Worm (Caenorhabditis elegans): Measurements from ENCODE around the gene cyc-2.2.

The cyc-2.2 gene

DNA sequence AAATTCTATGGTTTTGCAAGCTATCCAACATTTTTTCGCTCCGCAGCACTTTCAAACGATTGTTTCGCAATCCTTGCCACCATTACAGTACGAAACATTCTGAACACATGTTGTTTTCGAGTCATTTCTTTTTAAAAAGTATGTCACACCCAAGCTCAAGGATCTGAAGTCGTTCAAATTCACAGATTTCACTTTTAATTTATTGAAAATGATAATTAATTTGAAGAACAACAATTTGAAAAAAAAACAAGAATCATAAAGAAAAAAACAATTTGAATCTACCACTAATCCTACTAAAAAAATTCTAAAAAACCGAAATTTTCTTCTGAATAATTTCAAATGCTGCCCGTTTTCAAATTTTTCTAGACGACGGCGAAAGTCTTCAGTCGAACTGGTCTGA lies 19.6 kb downstream of the cyc-2.2 start, which contains the start of gene C14C10.2:
Gene C14C10.2, minus strand, starts transcription at position 101 of the 400 bp plus-strand sequence.
- TF ChIP-seq sma-9 (GFP tag; optimal IDR thresholded peaks at IDR 0.05) (no peak), sma-9 (tag; optimal IDR thresholded peaks at IDR 0.05) (no peak)

DNA sequence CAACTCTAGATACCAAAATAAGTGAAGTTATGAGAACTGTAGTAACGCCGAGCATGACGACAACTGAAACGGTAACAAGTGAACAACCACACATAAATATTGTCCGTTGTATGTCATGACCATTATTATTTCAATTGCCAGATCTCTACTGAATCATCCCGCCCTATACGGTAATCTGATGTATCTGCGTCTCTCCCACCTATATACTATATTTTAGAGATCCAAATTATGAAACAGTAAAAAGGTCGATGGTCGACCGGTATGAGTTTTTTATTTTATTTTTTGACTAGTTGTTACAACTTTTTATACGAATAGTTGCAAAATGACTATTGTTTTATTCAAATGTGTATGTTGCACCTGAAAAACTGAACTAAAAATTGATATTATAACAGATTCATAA lies 21.4 kb downstream of the cyc-2.2 start, which contains the start of gene ttr-43:
Gene ttr-43, minus strand, starts transcription at position 101 of the 400 bp plus-strand sequence.
- TF ChIP-seq ama-1 (optimal IDR thresholded peaks at IDR 0.05) (no peak), egl-27 (tag; optimal IDR thresholded peaks at IDR 0.05) (no peak), aly-2 (tag; optimal IDR thresholded peaks at IDR 0.05) (no peak), alr-1 (tag; optimal IDR thresholded peaks at IDR 0.05) (no peak), nhr-11 (tag; optimal IDR thresholded peaks at IDR 0.05) (no peak), nhr-6 (tag; optimal IDR thresholded peaks at IDR 0.05) (no peak), ceh-16 (tag; optimal IDR thresholded peaks at IDR 0.05) (no peak), unc-62 (GFP tag; optimal IDR thresholded peaks at IDR 0.05) (no peak), nhr-25 (tag; optimal IDR thresholded peaks at IDR 0.05) (no peak), nhr-129 (tag; optimal IDR thresholded peaks at IDR 0.05) (no peak), lsy-2 (tag; optimal IDR thresholded peaks at IDR 0.05) (no peak), dmd-4 (tag; optimal IDR thresholded peaks at IDR 0.05) (no peak), snpc-4 (tag; optimal IDR thresholded peaks at IDR 0.05) (no peak), lin-11 (tag; optimal IDR thresholded peaks at IDR 0.05) (no peak), sem-4 (tag; optimal IDR thresholded peaks at IDR 0.05) (no peak), nhr-10 (tag; optimal IDR thresholded peaks at IDR 0.05) (no peak), gmeb-1 (tag; optimal IDR thresholded peaks at IDR 0.05) (no peak), ZK546.5 (tag; optimal IDR thresholded peaks at IDR 0.05) (no peak), mdl-1 (tag; optimal IDR thresholded peaks at IDR 0.05) (no peak), unc-39 (tag; optimal IDR thresholded peaks at IDR 0.05) (no peak)

DNA sequence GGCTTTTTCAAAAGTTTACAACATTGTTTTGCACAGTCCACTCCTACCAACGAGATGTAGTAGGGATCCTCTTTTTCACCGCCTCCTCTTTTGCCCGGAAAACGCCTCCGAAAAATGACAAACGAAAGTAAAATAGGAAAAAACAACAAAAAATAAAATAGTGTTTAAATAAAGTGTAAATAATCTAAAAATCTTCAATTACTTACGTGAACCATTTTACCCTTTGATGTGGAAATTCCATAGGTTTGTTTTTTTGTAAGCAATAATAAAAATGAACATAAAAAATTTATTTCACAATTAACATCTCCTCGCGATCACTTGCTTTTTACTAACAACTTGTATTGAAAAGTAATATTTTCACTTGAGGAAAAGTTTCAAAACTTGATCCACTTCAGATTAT lies 24.0 kb downstream of the cyc-2.2 start, which contains the start of gene C14C10.1:
Gene C14C10.1, plus strand, starts transcription at position 301 of the 400 bp plus-strand sequence.
- TF ChIP-seq nhr-10 (tag; optimal IDR thresholded peaks at IDR 0.05) = no peak
- no peak for TF ChIP-seq aly-2 (tag; optimal IDR thresholded peaks at IDR 0.05)

DNA sequence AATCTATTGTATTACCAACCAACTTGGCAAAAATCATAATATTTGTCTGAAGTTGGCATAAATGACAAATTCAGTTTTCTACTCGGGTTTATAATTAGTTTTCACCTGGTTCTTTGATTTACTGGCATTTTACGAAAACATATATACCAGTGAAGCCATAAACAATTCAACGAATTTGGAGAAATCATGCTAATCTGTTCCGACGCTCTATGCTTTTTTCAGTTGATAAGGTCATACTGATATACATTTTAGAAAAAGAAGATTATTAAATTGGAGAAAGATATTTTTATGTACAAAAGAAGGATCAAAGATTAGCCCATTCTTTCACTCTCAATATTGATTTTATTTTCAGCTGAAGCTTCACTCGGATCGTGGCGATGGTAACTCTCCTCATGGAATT lies 25.2 kb downstream of the cyc-2.2 start:
- TF ChIP-seq nhr-12 (tag; optimal IDR thresholded peaks at IDR 0.05) = no peak
- TF ChIP-seq ztf-1 (GFP tag; conservative IDR thresholded peaks at IDR 0.05) = no peak
- no peak for TF ChIP-seq mbf-1 (tag; optimal IDR thresholded peaks at IDR 0.05)
- no peak for TF ChIP-seq C34F6.9 (tag; optimal IDR thresholded peaks at IDR 0.05)
- TF ChIP-seq sma-3 (GFP tag; optimal IDR thresholded peaks at IDR 0.05) = no peak
- no peak for TF ChIP-seq Y55F3AM.14 (GFP tag; optimal IDR thresholded peaks at IDR 0.05)
- TF ChIP-seq unc-62 (GFP tag; optimal IDR thresholded peaks at IDR 0.05) = no peak
- no peak for TF ChIP-seq peb-1 (tag; optimal IDR thresholded peaks at IDR 0.05)
- TF ChIP-seq ztf-11 (tag; optimal IDR thresholded peaks at IDR 0.05) = no peak
- TF ChIP-seq gmeb-1 (tag; optimal IDR thresholded peaks at IDR 0.05) = no peak
- TF ChIP-seq ceh-16 (tag; optimal IDR thresholded peaks at IDR 0.05) = no peak
- no peak for TF ChIP-seq unc-39 (tag; optimal IDR thresholded peaks at IDR 0.05)
- no peak for TF ChIP-seq snpc-4 (tag; optimal IDR thresholded peaks at IDR 0.05)
- no peak for TF ChIP-seq aly-2 (tag; optimal IDR thresholded peaks at IDR 0.05)
- TF ChIP-seq nhr-6 (tag; optimal IDR thresholded peaks at IDR 0.05) = no peak
- no peak for TF ChIP-seq unc-55 (GFP tag; optimal IDR thresholded peaks at IDR 0.05)
- TF ChIP-seq nhr-25 (tag; optimal IDR thresholded peaks at IDR 0.05) = no peak
- no peak for TF ChIP-seq ama-1 (optimal IDR thresholded peaks at IDR 0.05)

DNA sequence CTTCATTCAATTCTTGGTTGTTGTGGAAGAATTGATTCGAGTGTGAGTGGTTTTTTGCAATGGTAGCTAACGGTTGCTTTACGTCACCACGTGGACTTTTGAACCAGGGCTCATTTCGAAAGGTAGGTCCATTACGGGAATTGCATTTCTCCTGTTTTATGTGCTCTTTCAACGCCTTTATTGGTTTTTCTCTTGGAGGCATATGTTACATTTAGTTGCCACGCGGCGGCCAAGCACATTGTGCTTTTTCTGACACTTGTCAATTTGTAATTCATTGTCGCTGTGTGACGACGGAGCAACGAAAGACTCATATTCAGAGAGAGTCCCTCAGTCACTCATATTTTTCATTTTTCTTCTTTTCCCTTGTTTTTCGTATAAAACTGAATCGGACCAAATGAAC lies 27.2 kb downstream of the cyc-2.2 start:
- TF ChIP-seq lin-11 (tag; optimal IDR thresholded peaks at IDR 0.05) = peak; percentile 10
- TF ChIP-seq unc-39 (tag; optimal IDR thresholded peaks at IDR 0.05) = no peak
- TF ChIP-seq crh-2 (tag; optimal IDR thresholded peaks at IDR 0.05) = peak; percentile 14

DNA sequence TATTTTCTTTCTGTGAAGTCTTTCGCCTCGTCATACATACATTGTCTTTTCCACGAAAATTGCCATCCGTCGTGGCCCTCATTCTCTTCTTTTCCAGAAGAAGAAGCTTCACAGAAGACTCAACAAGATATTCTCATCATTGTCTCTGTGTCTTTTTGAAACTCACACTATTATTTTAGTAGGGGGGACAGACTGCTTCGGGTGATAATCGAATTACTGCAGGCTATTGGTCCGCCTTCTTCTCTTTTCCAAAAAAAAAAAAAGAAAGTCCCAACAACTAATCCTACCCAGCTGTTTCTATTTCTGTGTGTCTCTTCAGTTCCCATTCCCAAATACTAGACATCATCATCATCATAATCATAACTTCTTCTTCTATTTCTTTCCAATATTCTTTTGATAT lies 28.6 kb downstream of the cyc-2.2 start:
- TF ChIP-seq unc-55 (GFP tag; optimal IDR thresholded peaks at IDR 0.05) (peak; percentile 58), ceh-16 (tag; optimal IDR thresholded peaks at IDR 0.05) (no peak)

All from whole organism, L2 larva.